Worm (Caenorhabditis elegans) whole organism, L4/young adult: ENCODE data around the gene F52E1.9.

Experiments
- dao-5 ChIP-seq: sonication (generic microtip); optimal IDR thresholded peaks from 2 replicates; lab custom pipeline; 2016; ENCODE audit warnings: missing genotype, missing genetic modification characterization, moderate library complexity, missing compliant biosample characterization
- him-1 ChIP-seq: sonication (generic microtip); optimal IDR thresholded peaks from 2 replicates; lab custom pipeline; 2016; ENCODE audit warnings: missing genotype, missing genetic modification reagents, missing genetic modification characterization, missing compliant biosample characterization

DNA sequence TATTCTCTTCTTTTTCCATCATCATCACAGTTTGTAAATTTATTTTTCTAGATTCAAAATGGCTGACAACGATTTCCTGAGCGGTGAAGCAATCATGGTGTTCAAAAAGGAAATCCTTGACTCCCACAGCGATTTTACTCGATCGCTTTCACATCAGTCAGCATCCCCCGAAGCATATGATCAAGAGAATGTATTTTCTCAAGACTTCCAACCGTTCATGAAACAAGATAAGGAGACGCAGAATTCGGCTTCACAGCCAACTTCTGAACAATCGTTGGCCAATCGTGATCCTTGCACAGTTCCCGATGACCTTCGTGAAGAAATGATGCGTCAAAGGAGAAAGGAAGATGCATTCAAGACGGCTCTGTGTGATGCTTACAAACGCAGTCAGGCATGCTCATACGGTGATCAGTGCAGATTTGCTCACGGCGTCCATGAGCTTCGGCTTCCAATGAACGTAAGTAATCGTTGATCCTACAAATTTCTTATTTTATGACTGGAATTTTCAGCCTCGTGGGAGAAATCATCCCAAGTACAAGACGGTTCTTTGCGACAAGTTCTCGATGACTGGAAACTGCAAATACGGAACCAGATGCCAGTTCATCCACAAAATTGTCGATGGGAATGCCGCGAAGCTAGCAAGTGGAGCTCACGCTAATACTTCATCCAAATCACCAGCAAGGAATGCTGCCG lies 11.7 kb upstream of the F52E1.9 start, which contains the start of gene pos-1:
- TF ChIP-seq him-1 (tag; lab: Kevin White, UChicago) (no peak), dao-5 (tag; lab: Kevin White, UChicago) (no peak)
